Worm (Caenorhabditis elegans): ENCODE data around the gene C38C10.3.

DNA sequence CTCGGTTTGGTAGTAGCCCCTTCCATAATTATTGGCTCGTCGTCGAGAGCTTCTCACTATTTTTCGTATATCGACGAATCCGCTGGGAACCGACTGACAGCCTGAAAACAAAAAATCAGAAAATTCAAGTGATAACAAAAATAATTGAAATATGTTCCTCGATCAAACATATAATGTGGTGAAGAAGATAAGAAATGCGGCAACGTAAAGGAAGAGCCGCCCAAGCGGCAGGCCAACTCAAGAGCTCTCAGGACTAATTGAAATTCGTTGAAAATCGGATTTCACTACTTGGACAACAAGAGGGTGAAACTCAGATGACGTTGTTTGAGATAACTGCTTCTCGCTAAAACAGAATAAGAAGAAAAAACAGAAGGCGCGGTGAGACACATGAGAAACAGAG, 4.6 kb upstream of the C38C10.3 start, which contains the start of gene slc-17.2:
- TF ChIP-seq ztf-16 (tag; optimal IDR thresholded peaks at IDR 0.05) (no peak), fkh-10 (GFP tag; optimal IDR thresholded peaks at IDR 0.05) (no peak), ceh-2 (tag; optimal IDR thresholded peaks at IDR 0.05) (no peak), gmeb-2 (tag; optimal IDR thresholded peaks at IDR 0.05) (no peak), elt-4 (tag; optimal IDR thresholded peaks at IDR 0.05) (no peak), ceh-22 (tag; optimal IDR thresholded peaks at IDR 0.05) (no peak), rnt-1 (tag; optimal IDR thresholded peaks at IDR 0.05) (no peak), pqm-1 (tag; optimal IDR thresholded peaks at IDR 0.05) (no peak), ama-1 (optimal IDR thresholded peaks at IDR 0.05) (no peak), npax-4 (tag; optimal IDR thresholded peaks at IDR 0.05) (no peak), unc-42 (tag; optimal IDR thresholded peaks at IDR 0.05) (no peak), dve-1 (tag; optimal IDR thresholded peaks at IDR 0.05) (no peak), pax-1 (tag; optimal IDR thresholded peaks at IDR 0.05) (no peak), ttx-3 (tag; optimal IDR thresholded peaks at IDR 0.05) (no peak)
